Worm (Caenorhabditis elegans) whole organism, L4 larva: ENCODE data around the gene usp-46.

Experiments used
- D1046.2 ChIP-seq: fragments of 200-800 bp; sonication (Bioruptor generic); IDR thresholded peaks from 2 replicates; pipeline ENCODE4 v1.3.6; 2022; ENCODE audit warnings: missing genetic modification characterization, missing compliant biosample characterization
- F37D6.2 ChIP-seq: sonication (generic microtip); optimal IDR thresholded peaks from 2 replicates; lab custom pipeline; 2016; ENCODE audit warnings: mild to moderate bottlenecking, missing genetic modification characterization, missing compliant biosample characterization
- F49E8.2 ChIP-seq: sonication (generic microtip); optimal IDR thresholded peaks from 2 replicates; lab custom pipeline; 2016; ENCODE audit warnings: missing compliant biosample characterization, mild to moderate bottlenecking, missing genetic modification characterization, borderline replicate concordance
- R02D3.7 ChIP-seq: fragments of 150-350 bp; sonication (generic microtip); optimal IDR thresholded peaks from 3 replicates; lab custom pipeline; 2014; ENCODE audit warnings: missing biosample characterization, missing genetic modification characterization
- Y75B8A.6 ChIP-seq: fragments of 200-800 bp; sonication (Bioruptor generic); IDR thresholded peaks from 2 replicates; pipeline ENCODE4 v1.3.6; 2022; ENCODE audit warnings: missing genetic modification reagents, missing genetic modification characterization, missing compliant biosample characterization
- ZK337.2 ChIP-seq: fragments of 200-800 bp; sonication (Bioruptor generic); IDR thresholded peaks from 2 replicates; pipeline ENCODE4 v1.3.6; 2022; ENCODE audit warnings: missing genetic modification reagents, missing genetic modification characterization, missing compliant biosample characterization
- aha-1 ChIP-seq: fragments of 150-350 bp; peaks from one replicate; lab custom pipeline; 2014; ENCODE audit warnings: missing biosample characterization, missing genetic modification characterization
- aly-2 ChIP-seq: sonication (generic microtip); optimal IDR thresholded peaks from 2 replicates; lab custom pipeline; 2018; ENCODE audit warnings: missing biosample characterization, missing genetic modification characterization
- attf-4 ChIP-seq: sonication (generic microtip); optimal IDR thresholded peaks from 3 replicates; lab custom pipeline; 2017; ENCODE audit warnings: missing biosample characterization, missing genetic modification characterization
- ceh-44 ChIP-seq: fragments of 200-800 bp; sonication (Bioruptor generic); IDR thresholded peaks from 2 replicates; pipeline ENCODE4 v1.3.6; 2022; ENCODE audit warnings: missing genetic modification reagents, missing genetic modification characterization, missing compliant biosample characterization
- ceh-62 ChIP-seq: sonication (generic microtip); optimal IDR thresholded peaks from 2 replicates; lab custom pipeline; 2017; ENCODE audit warnings: missing biosample characterization, missing genetic modification characterization
- ctbp-1 ChIP-seq: fragments of 200-800 bp; sonication (Bioruptor generic); IDR thresholded peaks from 2 replicates; pipeline ENCODE4 v1.3.6; 2022; ENCODE audit warnings: missing genetic modification reagents, missing genetic modification characterization, missing compliant biosample characterization
- daf-16 ChIP-seq, 3 experiments: sonication (generic microtip); optimal IDR thresholded peaks; 2 replicates each; lab custom pipeline; 2016 to 2017; ENCODE audit warnings: missing genetic modification characterization in 3 of 3, missing genetic modification reagents in 3 of 3, mild to moderate bottlenecking in 2 of 3, missing compliant biosample characterization in 2 of 3, missing biosample characterization in 1 of 3, moderate library complexity in 1 of 3
- daf-19 ChIP-seq: fragments of 200-800 bp; sonication (Bioruptor generic); conservative IDR thresholded peaks from 2 replicates; pipeline ENCODE4 v1.3.6; 2022; ENCODE audit warnings: missing genetic modification characterization, missing compliant biosample characterization
- dmd-9 ChIP-seq: fragments of 200-800 bp; sonication (Bioruptor generic); IDR thresholded peaks from 2 replicates; pipeline ENCODE4 v1.3.6; 2022; ENCODE audit warnings: missing genetic modification reagents, missing genetic modification characterization, missing compliant biosample characterization
- dpl-1 ChIP-seq: fragments of 150-350 bp; optimal IDR thresholded peaks from 2 replicates; lab custom pipeline; 2014; ENCODE audit warnings: missing biosample characterization, missing genetic modification reagents, missing genetic modification characterization
- duxl-1 ChIP-seq: sonication (generic microtip); optimal IDR thresholded peaks from 2 replicates; lab custom pipeline; 2016; ENCODE audit warnings: mild to moderate bottlenecking, missing genetic modification characterization, moderate library complexity, missing compliant biosample characterization; ENCODE audit not compliant: poor library complexity
- egl-43 ChIP-seq: fragments of 200-800 bp; sonication (Bioruptor generic); IDR thresholded peaks from 2 replicates; pipeline ENCODE4 v1.3.6; 2022; ENCODE audit warnings: missing genetic modification reagents, missing genetic modification characterization, missing compliant biosample characterization
- jun-1 ChIP-seq: fragments of 150-350 bp; optimal IDR thresholded peaks from 2 replicates; lab custom pipeline; 2014; ENCODE audit warnings: missing biosample characterization, missing genetic modification reagents, missing genetic modification characterization
- lim-7 ChIP-seq: fragments of 200-800 bp; sonication (Bioruptor generic); IDR thresholded peaks from 2 replicates; pipeline ENCODE4 v1.3.6; 2022; ENCODE audit warnings: missing genetic modification characterization, missing compliant biosample characterization
- lin-1 ChIP-seq: fragments of 200-800 bp; sonication (Bioruptor generic); IDR thresholded peaks from 2 replicates; pipeline ENCODE4 v1.3.6; 2022; ENCODE audit warnings: missing genetic modification reagents, missing genetic modification characterization, missing compliant biosample characterization
- lin-13 ChIP-seq: fragments of 150-350 bp; optimal IDR thresholded peaks from 2 replicates; lab custom pipeline; 2014; ENCODE audit warnings: missing biosample characterization, missing genetic modification reagents, missing genetic modification characterization
- lin-38 ChIP-seq: fragments of 200-800 bp; sonication (Bioruptor generic); IDR thresholded peaks from 2 replicates; pipeline ENCODE4 v1.3.6; 2022; ENCODE audit warnings: missing genetic modification reagents, missing genetic modification characterization, missing compliant biosample characterization
- lir-3 ChIP-seq: sonication (generic microtip); optimal IDR thresholded peaks from 2 replicates; lab custom pipeline; 2016; ENCODE audit warnings: mild to moderate bottlenecking, missing genetic modification characterization, missing compliant biosample characterization
- madf-9 ChIP-seq: fragments of 200-800 bp; sonication (Bioruptor generic); conservative IDR thresholded peaks from 2 replicates; pipeline ENCODE4 v1.3.6; 2022; ENCODE audit warnings: missing genetic modification reagents, missing genetic modification characterization, missing compliant biosample characterization
- mdl-1 ChIP-seq, 2 experiments: fragments of 150-350 bp in 1 of 2; sonication (generic microtip) in 1 of 2; optimal IDR thresholded peaks; 2 replicates each; lab custom pipeline; 2014 to 2017; ENCODE audit warnings: missing biosample characterization in 2 of 2, missing genetic modification characterization in 2 of 2
- mdt-29 ChIP-seq: fragments of 200-800 bp; sonication (Bioruptor generic); IDR thresholded peaks from 2 replicates; pipeline ENCODE4 v1.3.6; 2022; ENCODE audit warnings: missing genetic modification reagents, missing genetic modification characterization, missing compliant biosample characterization
- mep-1 ChIP-seq: fragments of 150-350 bp; sonication (generic microtip); optimal IDR thresholded peaks from 3 replicates; lab custom pipeline; 2014; ENCODE audit warnings: missing biosample characterization, missing genetic modification characterization
- mes-2 ChIP-seq: sonication (generic microtip); optimal IDR thresholded peaks from 2 replicates; lab custom pipeline; 2016; ENCODE audit warnings: missing genotype, mild to moderate bottlenecking, missing genetic modification characterization, missing compliant biosample characterization; ENCODE audit not compliant: poor library complexity, severe bottlenecking
- nhr-10 ChIP-seq: fragments of 150-350 bp; optimal IDR thresholded peaks from 2 replicates; lab custom pipeline; 2014; ENCODE audit warnings: missing biosample characterization, missing genetic modification characterization
- nhr-237 ChIP-seq: sonication (generic microtip); optimal IDR thresholded peaks from 2 replicates; lab custom pipeline; 2017; ENCODE audit warnings: missing biosample characterization, missing genetic modification characterization
- pqm-1 ChIP-seq: sonication (generic microtip); optimal IDR thresholded peaks from 2 replicates; lab custom pipeline; 2017; ENCODE audit warnings: missing biosample characterization, missing genetic modification characterization
- set-16 ChIP-seq: fragments of 200-800 bp; sonication (Bioruptor generic); IDR thresholded peaks from 2 replicates; pipeline ENCODE4 v1.3.6; 2022; ENCODE audit warnings: missing genetic modification reagents, missing genetic modification characterization, missing compliant biosample characterization
- skn-1 ChIP-seq: fragments of 150-350 bp; optimal IDR thresholded peaks from 2 replicates; lab custom pipeline; 2014; ENCODE audit warnings: missing biosample characterization, missing genetic modification characterization
- snpc-4 ChIP-seq: fragments of 150-350 bp; optimal IDR thresholded peaks from 2 replicates; lab custom pipeline; 2014; ENCODE audit warnings: missing biosample characterization, missing genetic modification characterization
- tra-1 ChIP-seq: fragments of 200-800 bp; sonication (Bioruptor generic); IDR thresholded peaks from 2 replicates; pipeline ENCODE4 v1.3.6; 2022; ENCODE audit warnings: missing genetic modification reagents, missing genetic modification characterization, missing compliant biosample characterization
- unc-130 ChIP-seq: sonication (generic microtip); optimal IDR thresholded peaks from 2 replicates; lab custom pipeline; 2016; ENCODE audit warnings: missing genetic modification reagents, missing genetic modification characterization, missing compliant biosample characterization
- unc-62 ChIP-seq, 3 experiments: fragments of 150-350 bp in 1 of 3; sonication (generic microtip); optimal IDR thresholded peaks in 2 of 3; peaks in 1 of 3; 1 replicate in 1 of 3; 2 replicates in 2 of 3; lab custom pipeline; 2014 to 2017; ENCODE audit warnings: missing biosample characterization in 3 of 3, missing genetic modification characterization in 3 of 3, missing genetic modification reagents in 3 of 3, missing genotype in 1 of 3
- vab-7 ChIP-seq: fragments of 200-800 bp; sonication (Bioruptor generic); IDR thresholded peaks from 2 replicates; pipeline ENCODE4 v1.3.6; 2022; ENCODE audit warnings: missing genetic modification reagents, missing genetic modification characterization, missing compliant biosample characterization
- zfp-3 ChIP-seq: fragments of 200-800 bp; sonication (Bioruptor generic); conservative IDR thresholded peaks from 2 replicates; pipeline ENCODE4 v1.3.6; 2022; ENCODE audit warnings: missing genetic modification reagents, missing genetic modification characterization, missing compliant biosample characterization
- zip-11 ChIP-seq: fragments of 200-800 bp; sonication (Bioruptor generic); IDR thresholded peaks from 2 replicates; pipeline ENCODE4 v1.3.6; 2022; ENCODE audit warnings: missing genetic modification characterization, missing compliant biosample characterization
- ztf-7 ChIP-seq: fragments of 150-350 bp; optimal IDR thresholded peaks from 2 replicates; lab custom pipeline; 2014; ENCODE audit warnings: missing biosample characterization, missing genetic modification characterization

usp-46 gene

DNA sequence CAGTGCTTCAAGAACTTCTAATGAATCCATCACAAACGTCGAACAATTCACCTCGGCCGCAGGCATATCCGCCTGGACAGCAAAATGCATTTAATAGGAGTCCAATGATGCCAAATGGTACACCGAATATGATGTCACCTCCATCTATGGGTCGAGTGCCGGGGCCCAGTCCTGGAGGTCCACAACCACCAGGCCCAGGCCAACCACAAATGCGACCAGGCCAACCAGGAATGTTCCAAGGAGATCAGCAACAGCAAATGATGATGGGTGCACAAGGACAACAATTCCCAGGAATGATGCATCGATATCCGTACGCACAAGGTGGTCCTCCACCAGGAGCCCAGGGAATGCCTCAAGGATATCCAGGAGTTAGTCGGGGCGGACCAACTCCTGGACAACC is 9.3 kb upstream of the usp-46 start:
- peak; percentile 50 for TF ChIP-seq aha-1 (tag; lab: Kevin White, UChicago)
- no peak for TF ChIP-seq vab-7
- no peak for TF ChIP-seq lir-3 (tag; lab: Kevin White, UChicago)
- TF ChIP-seq unc-62 (GFP tag; optimal IDR thresholded peaks at IDR 0.05 in 1 of 2; lab: Kevin White, UChicago): peak in 1 of 2 experiments; percentile 57
- no peak for TF ChIP-seq unc-62 (tag; optimal IDR thresholded peaks at IDR 0.05; lab: Kevin White, UChicago)

DNA sequence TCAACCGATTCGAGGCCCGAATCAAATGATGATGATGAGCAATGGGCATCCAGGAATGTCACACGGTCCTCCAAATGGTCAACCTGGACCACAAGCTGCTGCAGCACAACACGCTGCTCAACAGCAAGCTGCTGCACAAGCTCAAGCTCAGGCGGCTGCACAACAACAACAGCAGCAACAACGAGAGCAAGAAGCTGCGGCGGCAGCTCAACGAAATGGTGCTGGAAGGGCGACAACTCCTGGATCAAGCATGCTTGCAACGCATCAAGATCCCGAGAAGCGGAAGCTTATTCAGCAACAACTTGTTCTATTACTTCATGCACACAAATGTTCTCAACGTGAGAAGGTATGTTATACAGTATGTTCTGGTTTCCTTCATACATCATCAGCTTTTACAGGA is 8.4 kb upstream of the usp-46 start:
- TF ChIP-seq mdt-29: no peak
- TF ChIP-seq vab-7: no peak
- TF ChIP-seq nhr-10: no peak
- TF ChIP-seq zfp-3 (GFP tag; lab: Robert Waterston, UW): no peak
- peak in 1 of 2 experiments; percentile 17 for TF ChIP-seq unc-62 (GFP tag; optimal IDR thresholded peaks at IDR 0.05 in 1 of 2; lab: Kevin White, UChicago)
- TF ChIP-seq unc-62 (tag; optimal IDR thresholded peaks at IDR 0.05; lab: Kevin White, UChicago): no peak
- peak; percentile 69 for TF ChIP-seq set-16
- 0 out of 2 replicates have a peak, but pooled peaks have one; percentile 14 for TF ChIP-seq lim-7
- TF ChIP-seq daf-19 (GFP tag; lab: Robert Waterston, UW): no peak
- no peak for TF ChIP-seq attf-4
- no peak for TF ChIP-seq ceh-44
- 0 out of 2 replicates have a peak, but pooled peaks have one; percentile 55 for TF ChIP-seq dmd-9 (GFP tag; lab: Robert Waterston, UW)
- TF ChIP-seq R02D3.7 (tag; lab: Kevin White, UChicago): no peak

DNA sequence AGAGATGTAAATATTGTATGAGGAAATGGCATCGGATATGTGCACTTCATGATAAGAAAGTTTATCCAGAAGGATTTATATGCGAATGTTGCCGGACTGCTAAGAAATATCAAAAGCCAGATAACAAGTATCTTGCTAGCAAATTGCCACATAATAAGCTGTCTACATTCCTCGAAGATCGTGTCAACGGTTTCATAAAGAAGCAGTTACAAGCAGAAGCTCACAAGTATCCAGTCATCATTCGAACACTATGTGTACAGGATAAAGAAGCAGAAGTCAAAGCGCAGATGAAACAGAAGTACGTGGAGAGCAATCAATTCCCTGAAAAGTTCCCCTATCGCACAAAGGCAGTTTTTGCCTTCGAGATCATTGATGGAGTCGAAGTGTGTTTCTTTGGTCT is 5.8 kb upstream of the usp-46 start:
- TF ChIP-seq mdl-1 (tag; optimal IDR thresholded peaks at IDR 0.05; lab: Kevin White, UChicago) (no peak), unc-62 (GFP tag; optimal IDR thresholded peaks at IDR 0.05 in 1 of 2; lab: Kevin White, UChicago) (peak in 1 of 2 experiments; percentile 97), unc-62 (tag; optimal IDR thresholded peaks at IDR 0.05; lab: Kevin White, UChicago) (no peak), ctbp-1 (GFP tag; lab: Robert Waterston, UW) (no peak)

DNA sequence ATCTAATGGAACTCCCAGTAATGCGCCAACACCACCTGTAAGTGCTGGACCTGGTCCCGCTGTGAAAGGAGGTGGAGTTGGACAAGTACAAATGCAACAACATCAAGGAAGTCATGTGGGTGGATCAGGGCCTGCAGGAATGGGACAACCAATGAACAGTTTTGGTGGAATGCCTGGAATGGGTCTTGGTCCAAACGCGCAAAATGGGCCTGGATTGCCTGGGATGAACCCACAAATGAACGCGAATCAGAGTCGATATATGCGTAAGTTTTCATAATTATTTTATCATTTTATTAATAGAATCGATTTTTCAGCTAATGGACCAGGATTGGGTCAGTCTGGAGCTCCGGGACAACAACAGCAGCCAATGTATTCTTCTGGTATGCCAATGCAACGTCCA is 4.0 kb upstream of the usp-46 start:
- TF ChIP-seq unc-62 (GFP tag; optimal IDR thresholded peaks at IDR 0.05 in 1 of 2; lab: Kevin White, UChicago): peak in 1 of 2 experiments; percentile 25
- no peak for TF ChIP-seq unc-62 (tag; optimal IDR thresholded peaks at IDR 0.05; lab: Kevin White, UChicago)
- TF ChIP-seq egl-43: no peak
- TF ChIP-seq snpc-4: no peak
- 0 out of 2 replicates have a peak, but pooled peaks have one; percentile 50 for TF ChIP-seq D1046.2 (GFP tag; lab: Robert Waterston, UW)
- no peak for TF ChIP-seq daf-16 (GFP tag; optimal IDR thresholded peaks at IDR 0.05; lab: Kevin White, UChicago)
- TF ChIP-seq daf-16 (tag; optimal IDR thresholded peaks at IDR 0.05; lab: Kevin White, UChicago): no peak
- 0 out of 2 replicates have a peak, but pooled peaks have one; percentile 27 for TF ChIP-seq lin-38 (GFP tag; lab: Robert Waterston, UW)
- no peak for TF ChIP-seq lin-1 (GFP tag; lab: Robert Waterston, UW)
- no peak for TF ChIP-seq duxl-1
- no peak for TF ChIP-seq aly-2 (tag; lab: Kevin White, UChicago)
- TF ChIP-seq skn-1 (tag; lab: Kevin White, UChicago): no peak
- no peak for TF ChIP-seq ztf-7

DNA sequence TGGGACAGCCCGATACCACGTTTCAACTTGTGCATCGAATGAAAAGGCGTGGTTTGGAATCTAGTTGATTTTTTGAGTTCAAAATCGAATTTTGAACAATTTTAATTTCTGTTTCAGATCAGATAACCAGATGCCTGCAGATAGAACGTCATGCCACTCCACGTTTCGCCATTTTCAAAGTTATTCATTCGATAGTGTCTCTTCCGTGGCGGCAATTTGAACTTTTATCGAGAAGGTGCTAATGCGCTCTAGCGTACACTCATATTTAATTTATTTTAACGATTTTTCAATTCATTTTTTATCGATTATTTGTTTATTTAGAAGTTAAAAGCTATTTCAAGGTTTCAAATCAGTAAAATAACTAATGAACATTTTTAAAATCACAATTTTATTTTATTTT is 507 bp upstream of the usp-46 start:
- TF ChIP-seq F37D6.2 (no peak), set-16 (no peak), lin-38 (GFP tag; lab: Robert Waterston, UW) (peak; percentile 82), zfp-3 (GFP tag; lab: Robert Waterston, UW) (no peak), jun-1 (tag; lab: Kevin White, UChicago) (no peak), mdl-1 (tag; optimal IDR thresholded peaks at IDR 0.05; lab: Kevin White, UChicago) (no peak), ZK337.2 (GFP tag; lab: Robert Waterston, UW) (no peak), zip-11 (GFP tag; lab: Robert Waterston, UW) (no peak), mdt-29 (no peak), mes-2 (tag; lab: Kevin White, UChicago) (peak; percentile 73), tra-1 (GFP tag; lab: Robert Waterston, UW) (no peak), pqm-1 (tag; lab: Kevin White, UChicago) (no peak), dpl-1 (GFP tag; lab: Kevin White, UChicago) (peak; percentile 54), nhr-237 (tag; lab: Kevin White, UChicago) (no peak), aha-1 (tag; lab: Kevin White, UChicago) (peak; percentile 79), madf-9 (GFP tag; lab: Robert Waterston, UW) (no peak), mep-1 (tag; lab: Kevin White, UChicago) (no peak), F49E8.2 (tag; lab: Kevin White, UChicago) (no peak), lin-13 (GFP tag; lab: Kevin White, UChicago) (no peak), D1046.2 (GFP tag; lab: Robert Waterston, UW) (no peak), ceh-62 (no peak), Y75B8A.6 (GFP tag; lab: Robert Waterston, UW) (no peak), lir-3 (tag; lab: Kevin White, UChicago) (no peak), skn-1 (tag; lab: Kevin White, UChicago) (no peak), unc-130 (GFP tag; lab: Kevin White, UChicago) (peak; percentile 38)
